Worm (Caenorhabditis elegans) whole organism, midembryonic: Measurements from ENCODE around the gene yars-2.

ENCODE experiments used
- T22C8.4 ChIP-seq: fragments of 200-800 bp; sonication (Bioruptor generic); IDR thresholded peaks from 2 replicates; pipeline ENCODE4 v1.3.6; 2022; ENCODE audit warnings: missing genetic modification characterization, missing compliant biosample characterization
- cog-1 ChIP-seq: sonication (generic microtip); optimal IDR thresholded peaks from 2 replicates; lab custom pipeline; 2016; ENCODE audit warnings: missing genetic modification characterization, missing compliant biosample characterization
- flt-1 ChIP-seq: fragments of 200-800 bp; sonication (Bioruptor generic); IDR thresholded peaks from 2 replicates; pipeline ENCODE4 v1.3.6; 2022; ENCODE audit warnings: missing genetic modification characterization, missing compliant biosample characterization
- klf-2 ChIP-seq: fragments of 200-800 bp; sonication (Bioruptor generic); conservative IDR thresholded peaks from 2 replicates; pipeline ENCODE4 v1.3.6; 2022; ENCODE audit warnings: missing genetic modification reagents, missing genetic modification characterization, missing compliant biosample characterization
- med-1 ChIP-seq: sonication (generic microtip); optimal IDR thresholded peaks from 2 replicates; lab custom pipeline; 2017; ENCODE audit warnings: missing genetic modification characterization, mild to moderate bottlenecking, missing compliant biosample characterization, antibody characterized with exemption, missing genetic modification reagents; ENCODE audit not compliant: insufficient read depth
- tab-1 ChIP-seq: fragments of 200-800 bp; sonication (Bioruptor generic); IDR thresholded peaks from 2 replicates; pipeline ENCODE4 v1.3.6; 2022; ENCODE audit warnings: missing genetic modification characterization, missing compliant biosample characterization

DNA sequence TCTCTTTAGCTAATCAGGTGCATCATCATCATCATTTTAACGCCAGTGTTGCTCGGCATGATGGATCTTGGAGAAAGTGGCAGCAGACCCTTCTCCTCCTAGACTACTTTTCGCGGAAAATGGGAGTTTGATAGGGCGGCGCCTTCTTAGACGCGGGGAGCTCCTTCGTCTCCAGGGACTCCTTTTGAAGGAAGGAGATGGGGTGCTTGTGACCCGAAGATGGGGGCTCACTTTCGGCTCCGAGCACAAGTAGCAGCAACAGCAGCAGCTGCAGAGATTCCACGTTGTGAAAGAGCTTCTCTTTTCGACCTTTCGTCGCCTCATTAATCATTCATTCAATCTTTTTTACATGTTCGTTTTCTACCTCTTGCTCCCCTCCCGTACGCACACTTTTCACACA lies 45.0 kb downstream of the yars-2 start:
- TF ChIP-seq T22C8.4 (GFP tag; lab: Robert Waterston, UW) = no peak
- TF ChIP-seq flt-1 (GFP tag; lab: Robert Waterston, UW) = no peak
- no peak for TF ChIP-seq cog-1 (tag; lab: Kevin White, UChicago)
- TF ChIP-seq tab-1 = no peak
- TF ChIP-seq med-1 (GFP tag; lab: Kevin White, UChicago) = no peak
- TF ChIP-seq klf-2 (GFP tag; lab: Robert Waterston, UW) = no peak
